Fruit fly (Drosophila melanogaster): Measurements from ENCODE around the gene CG11756.
A peak's percentile ranks its signal among the peaks of the same experiment; 100 is the strongest.

The CG11756 gene

DNA sequence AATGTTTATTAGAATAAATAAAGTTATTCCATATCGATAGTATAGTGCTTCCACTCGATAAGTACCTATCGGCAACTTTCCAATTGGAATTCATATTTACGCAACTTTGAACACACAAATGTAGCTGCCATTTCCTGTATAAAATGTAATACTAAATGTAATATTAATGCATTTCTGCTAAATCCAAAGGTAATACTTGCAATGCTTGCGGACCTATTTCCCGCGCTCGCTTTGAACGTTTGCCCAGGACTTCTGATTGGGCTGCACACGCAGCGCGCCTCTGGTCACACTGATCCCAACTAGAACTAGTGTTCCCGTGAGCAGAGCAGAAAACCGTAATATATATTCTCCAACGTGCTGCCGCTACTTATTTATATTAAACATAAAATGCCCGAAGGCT lies 21.5 kb downstream of the CG11756 start, which contains the start of gene dlg1 (continued):
- peak in 1 of 2 experiments; percentile 52 for TF ChIP-seq Pdp1 (GFP tag; optimal IDR thresholded peaks at IDR 0.05)
- no peak for TF ChIP-seq Hr39 (optimal IDR thresholded peaks at IDR 0.05)
- no peak for TF ChIP-seq CG42726 (GFP tag; IDR thresholded peaks at IDR 0.05; ENCODE audit: partially characterized antibody)
- no peak for TF ChIP-seq wor (GFP tag; IDR thresholded peaks at IDR 0.05)
- no peak for TF ChIP-seq CG2202 (tag; optimal IDR thresholded peaks at IDR 0.05)
- TF ChIP-seq Xrp1 (GFP tag; IDR thresholded peaks at IDR 0.05): no peak
- TF ChIP-seq ci (GFP tag; IDR thresholded peaks at IDR 0.05): no peak
- no peak for TF ChIP-seq CG18262 (tag; optimal IDR thresholded peaks at IDR 0.05)
- TF ChIP-seq CG14050 (GFP tag; IDR thresholded peaks at IDR 0.05): no peak
- no peak for TF ChIP-seq ro (GFP tag; IDR thresholded peaks at IDR 0.05)
- TF ChIP-seq HmgZ (tag; optimal IDR thresholded peaks at IDR 0.05): peak; percentile 14
- TF ChIP-seq CG30431 (GFP tag; optimal IDR thresholded peaks at IDR 0.05): no peak
- TF ChIP-seq CG4854 (GFP tag; optimal IDR thresholded peaks at IDR 0.05): no peak
- peak; percentile 56; the same call in 2 of the 3 replicates for TF ChIP-seq vnd (GFP tag; IDR thresholded peaks at IDR 0.05; ENCODE audit: partially characterized antibody)
- no peak for TF ChIP-seq Hsf (GFP tag; optimal IDR thresholded peaks at IDR 0.05)
- no peak; the same call in 1 of the 2 replicates for TF ChIP-seq tna (GFP tag; IDR thresholded peaks at IDR 0.05; ENCODE audit: partially characterized antibody)
- no peak for TF ChIP-seq ERR (GFP tag; optimal IDR thresholded peaks at IDR 0.05)
- TF ChIP-seq abd-A (tag; optimal IDR thresholded peaks at IDR 0.05): no peak
- TF ChIP-seq Oaz (GFP tag; IDR thresholded peaks at IDR 0.05): no peak
- TF ChIP-seq Sry-β (GFP tag; optimal IDR thresholded peaks at IDR 0.05): no peak
- no peak for TF ChIP-seq disco-r (GFP tag; optimal IDR thresholded peaks at IDR 0.05)
- TF ChIP-seq br (optimal IDR thresholded peaks at IDR 0.05): no peak
- no peak for TF ChIP-seq CG11085 (GFP tag; IDR thresholded peaks at IDR 0.05)
- TF ChIP-seq stc (GFP tag; IDR thresholded peaks at IDR 0.05): no peak
- TF ChIP-seq Dll (GFP tag; IDR thresholded peaks at IDR 0.05; ENCODE audit: partially characterized antibody): peak; percentile 82
- no peak for TF ChIP-seq CG2120 (GFP tag; optimal IDR thresholded peaks at IDR 0.05)
- no peak for TF ChIP-seq Atf6 (GFP tag; IDR thresholded peaks at IDR 0.05)
- no peak for TF ChIP-seq CG6654 (GFP tag; optimal IDR thresholded peaks at IDR 0.05)
- TF ChIP-seq bsh (GFP tag; optimal IDR thresholded peaks at IDR 0.05): no peak
- no peak for TF ChIP-seq cg (GFP tag; optimal IDR thresholded peaks at IDR 0.05)
- TF ChIP-seq NK7.1 (GFP tag; optimal IDR thresholded peaks at IDR 0.05): no peak
- TF ChIP-seq mirr (GFP tag; optimal IDR thresholded peaks at IDR 0.05): no peak
- no peak for TF ChIP-seq dmrt11E (tag; optimal IDR thresholded peaks at IDR 0.05)
- no peak for TF ChIP-seq tx (GFP tag; optimal IDR thresholded peaks at IDR 0.05)
- no peak for TF ChIP-seq CG12769 (tag; optimal IDR thresholded peaks at IDR 0.05)
- no peak for TF ChIP-seq schlank (tag; optimal IDR thresholded peaks at IDR 0.05)
- TF ChIP-seq gt (GFP tag; IDR thresholded peaks at IDR 0.05): no peak
- no peak for TF ChIP-seq CG7928 (GFP tag; optimal IDR thresholded peaks at IDR 0.05)
- TF ChIP-seq nerfin-2 (GFP tag; IDR thresholded peaks at IDR 0.05; ENCODE audit: partially characterized antibody): peak; percentile 49; the same call in 1 of the 2 replicates
- TF ChIP-seq tll (GFP tag; optimal IDR thresholded peaks at IDR 0.05): no peak
- peak; percentile 13 for TF ChIP-seq CG30020 (tag; optimal IDR thresholded peaks at IDR 0.05)
- TF ChIP-seq unpg (GFP tag; optimal IDR thresholded peaks at IDR 0.05): no peak
- TF ChIP-seq Lim3 (GFP tag; IDR thresholded peaks at IDR 0.05): no peak
- peak; percentile 58 for TF ChIP-seq hbn (GFP tag; IDR thresholded peaks at IDR 0.05; ENCODE audit: partially characterized antibody)
- TF ChIP-seq lov (optimal IDR thresholded peaks at IDR 0.05): no peak
- no peak for TF ChIP-seq lov (GFP tag; IDR thresholded peaks at IDR 0.05)
- TF ChIP-seq CG11696 (GFP tag; IDR thresholded peaks at IDR 0.05): no peak
- TF ChIP-seq CoRest (tag; optimal IDR thresholded peaks at IDR 0.05): peak; percentile 32
- TF ChIP-seq Oli (tag; optimal IDR thresholded peaks at IDR 0.05): no peak
- no peak for TF ChIP-seq sens-2 (GFP tag; IDR thresholded peaks at IDR 0.05)
- TF ChIP-seq CrebB (tag; optimal IDR thresholded peaks at IDR 0.05): no peak
- TF ChIP-seq hb (GFP tag; IDR thresholded peaks at IDR 0.05; ENCODE audit: partially characterized antibody): peak; percentile 63; the same call in 2 of the 3 replicates
